Worm (Caenorhabditis elegans) whole organism, L2 larva: ENCODE measurements around the gene M18.3.
A peak's percentile ranks its signal among the peaks of the same experiment; 100 is the strongest.

Source experiments
- C34F6.9 ChIP-seq: fragments of 150-350 bp; optimal IDR thresholded peaks from 2 replicates; lab custom pipeline; 2014; ENCODE audit warnings: missing biosample characterization, missing genetic modification characterization
- F13H6.1 ChIP-seq: sonication (generic microtip); optimal IDR thresholded peaks from 2 replicates; lab custom pipeline; 2016; ENCODE audit warnings: missing genetic modification characterization, missing compliant biosample characterization
- Y55F3AM.14 ChIP-seq: fragments of 200-800 bp; sonication (Bioruptor generic); optimal IDR thresholded peaks from 2 replicates; lab custom pipeline; 2018; ENCODE audit warnings: mild to moderate bottlenecking, missing genetic modification characterization, missing compliant biosample characterization
- ZK546.5 ChIP-seq: sonication (generic microtip); optimal IDR thresholded peaks from 2 replicates; lab custom pipeline; 2017; ENCODE audit warnings: missing biosample characterization, missing genetic modification characterization
- alr-1 ChIP-seq: fragments of 150-350 bp; optimal IDR thresholded peaks from 2 replicates; lab custom pipeline; 2014; ENCODE audit warnings: missing biosample characterization, missing genetic modification characterization
- ama-1 ChIP-seq: fragments of 150-350 bp; optimal IDR thresholded peaks from 2 replicates; lab custom pipeline; 2018; ENCODE audit warnings: inconsistent platforms
- ceh-82 ChIP-seq: fragments of 150-350 bp; optimal IDR thresholded peaks from 2 replicates; lab custom pipeline; 2014; ENCODE audit warnings: missing biosample characterization, missing genetic modification characterization
- crh-2 ChIP-seq: sonication (generic microtip); optimal IDR thresholded peaks from 2 replicates; lab custom pipeline; 2017; ENCODE audit warnings: missing biosample characterization, missing genetic modification characterization
- dmd-4 ChIP-seq: sonication (generic microtip); optimal IDR thresholded peaks from 2 replicates; lab custom pipeline; 2017; ENCODE audit warnings: missing biosample characterization, missing genetic modification characterization
- egl-27 ChIP-seq: sonication (generic microtip); optimal IDR thresholded peaks from 3 replicates; lab custom pipeline; 2017; ENCODE audit warnings: missing biosample characterization, missing genetic modification reagents, missing genetic modification characterization
- elt-1 ChIP-seq: fragments of 150-350 bp; optimal IDR thresholded peaks from 2 replicates; lab custom pipeline; 2014; ENCODE audit warnings: missing biosample characterization, missing genetic modification characterization
- elt-3 ChIP-seq: sonication (generic microtip); optimal IDR thresholded peaks from 2 replicates; lab custom pipeline; 2017; ENCODE audit warnings: missing biosample characterization, missing genetic modification characterization
- fos-1 ChIP-seq: fragments of 150-350 bp; optimal IDR thresholded peaks from 2 replicates; lab custom pipeline; 2014; ENCODE audit warnings: missing biosample characterization, missing genetic modification characterization
- gmeb-1 ChIP-seq: fragments of 150-350 bp; optimal IDR thresholded peaks from 2 replicates; lab custom pipeline; 2014; ENCODE audit warnings: missing biosample characterization, missing genetic modification characterization
- lin-11 ChIP-seq: fragments of 150-350 bp; sonication (generic microtip); optimal IDR thresholded peaks from 2 replicates; lab custom pipeline; 2014; ENCODE audit warnings: missing biosample characterization, missing genetic modification characterization, inconsistent platforms, mixed read lengths
- lin-13 ChIP-seq: fragments of 150-350 bp; optimal IDR thresholded peaks from 2 replicates; lab custom pipeline; 2014; ENCODE audit warnings: missing biosample characterization, missing genetic modification reagents, missing genetic modification characterization
- lin-39 ChIP-seq: fragments of 150-350 bp; optimal IDR thresholded peaks from 2 replicates; lab custom pipeline; 2014; ENCODE audit warnings: missing biosample characterization, missing genetic modification reagents, missing genetic modification characterization
- lsy-2 ChIP-seq, 2 experiments: fragments of 150-350 bp in 1 of 2; sonication (generic microtip) in 1 of 2; optimal IDR thresholded peaks; 2 replicates each; lab custom pipeline; 2014 to 2017; ENCODE audit warnings: missing biosample characterization in 2 of 2, missing genetic modification characterization in 2 of 2
- mab-5 ChIP-seq: fragments of 150-350 bp; optimal IDR thresholded peaks from 2 replicates; lab custom pipeline; 2014; ENCODE audit warnings: missing biosample characterization, missing genetic modification characterization
- mbf-1 ChIP-seq: sonication (generic microtip); optimal IDR thresholded peaks from 2 replicates; lab custom pipeline; 2017; ENCODE audit warnings: missing biosample characterization, missing genetic modification characterization
- mdl-1 ChIP-seq, 2 experiments: fragments of 150-350 bp in 1 of 2; sonication (generic microtip) in 1 of 2; optimal IDR thresholded peaks; 2 replicates each; lab custom pipeline; 2017; ENCODE audit warnings: missing biosample characterization in 2 of 2, missing genetic modification characterization in 2 of 2
- nhr-11 ChIP-seq: fragments of 150-350 bp; optimal IDR thresholded peaks from 2 replicates; lab custom pipeline; 2014; ENCODE audit warnings: missing biosample characterization, missing genetic modification characterization
- nhr-129 ChIP-seq: fragments of 150-350 bp; optimal IDR thresholded peaks from 2 replicates; lab custom pipeline; 2014; ENCODE audit warnings: missing biosample characterization, missing genetic modification characterization
- nhr-21 ChIP-seq: fragments of 150-350 bp; optimal IDR thresholded peaks from 2 replicates; lab custom pipeline; 2014; ENCODE audit warnings: missing biosample characterization, missing genetic modification characterization
- nhr-23 ChIP-seq: fragments of 150-350 bp; optimal IDR thresholded peaks from 2 replicates; lab custom pipeline; 2014; ENCODE audit warnings: missing biosample characterization, missing genetic modification reagents, missing genetic modification characterization
- nhr-25 ChIP-seq: fragments of 150-350 bp; sonication (generic microtip); optimal IDR thresholded peaks from 3 replicates; lab custom pipeline; 2014; ENCODE audit warnings: missing biosample characterization, missing genetic modification characterization
- nhr-6 ChIP-seq: fragments of 150-350 bp; optimal IDR thresholded peaks from 2 replicates; lab custom pipeline; 2014; ENCODE audit warnings: missing biosample characterization, missing genetic modification characterization
- sem-4 ChIP-seq: fragments of 150-350 bp; optimal IDR thresholded peaks from 2 replicates; lab custom pipeline; 2014; ENCODE audit warnings: missing biosample characterization, missing genetic modification reagents, missing genetic modification characterization
- sma-3 ChIP-seq: sonication (generic microtip); optimal IDR thresholded peaks from 2 replicates; lab custom pipeline; 2016; ENCODE audit warnings: missing genetic modification reagents, missing genetic modification characterization, missing compliant biosample characterization
- sma-9 ChIP-seq, 2 experiments: fragments of 150-350 bp in 1 of 2; sonication (generic microtip) in 1 of 2; optimal IDR thresholded peaks; 2 replicates each; lab custom pipeline; 2014 to 2016; ENCODE audit warnings: missing genetic modification characterization in 2 of 2, mild to moderate bottlenecking in 1 of 2, missing biosample characterization in 1 of 2, missing compliant biosample characterization in 1 of 2, missing genetic modification reagents in 1 of 2, moderate library complexity in 1 of 2
- snpc-4 ChIP-seq: fragments of 150-350 bp; optimal IDR thresholded peaks from 2 replicates; lab custom pipeline; 2014; ENCODE audit warnings: missing biosample characterization, missing genetic modification characterization
- unc-39 ChIP-seq: fragments of 150-350 bp; optimal IDR thresholded peaks from 2 replicates; lab custom pipeline; 2014; ENCODE audit warnings: missing biosample characterization, missing genetic modification characterization
- unc-55 ChIP-seq: fragments of 150-350 bp; sonication (generic microtip); optimal IDR thresholded peaks from 3 replicates; lab custom pipeline; 2014; ENCODE audit warnings: missing biosample characterization, missing genetic modification reagents, missing genetic modification characterization
- zag-1 ChIP-seq: fragments of 150-350 bp; optimal IDR thresholded peaks from 2 replicates; lab custom pipeline; 2014; ENCODE audit warnings: missing biosample characterization, missing genetic modification characterization
- ztf-1 ChIP-seq: fragments of 200-800 bp; sonication (Bioruptor generic); conservative IDR thresholded peaks from 2 replicates; pipeline ENCODE4 v1.3.6; 2022; ENCODE audit warnings: missing genetic modification characterization, missing compliant biosample characterization

The M18.3 gene

ce11 chrIV:12078907-12079523, 26.6 kb upstream of the M18.3 start, which contains the start of gene lex-1:
lex-1 (plus strand) TSS chrIV:12079473.
- no peak for TF ChIP-seq elt-3
- no peak for TF ChIP-seq nhr-21 (tag; lab: Kevin White, UChicago)
- TF ChIP-seq lin-11: no peak
- TF ChIP-seq nhr-11 (tag; lab: Kevin White, UChicago): no peak
- TF ChIP-seq gmeb-1 (tag; lab: Kevin White, UChicago): peak; percentile 66
- TF ChIP-seq unc-55: peak; percentile 72
- peak in 1 of 2 experiments; percentile 37 for TF ChIP-seq mdl-1 (tag; optimal IDR thresholded peaks at IDR 0.05; lab: Kevin White, UChicago)
- peak; percentile 26 for TF ChIP-seq fos-1 (tag; lab: Kevin White, UChicago)
- TF ChIP-seq alr-1: no peak
- no peak for TF ChIP-seq unc-39
- no peak for TF ChIP-seq mbf-1 (tag; lab: Kevin White, UChicago)
- no peak for TF ChIP-seq F13H6.1
- TF ChIP-seq crh-2 (tag; lab: Kevin White, UChicago): peak; percentile 10
- TF ChIP-seq nhr-6 (tag; lab: Kevin White, UChicago): no peak
- no peak for TF ChIP-seq elt-1 (tag; lab: Kevin White, UChicago)
- TF ChIP-seq sma-3 (GFP tag; lab: Kevin White, UChicago): no peak
- no peak for TF ChIP-seq snpc-4 (tag; lab: Kevin White, UChicago)
- peak in 1 of 2 experiments; percentile 66 for TF ChIP-seq lsy-2 (tag; optimal IDR thresholded peaks at IDR 0.05; lab: Kevin White, UChicago)
- TF ChIP-seq lin-13 (GFP tag; lab: Kevin White, UChicago): peak; percentile 34
- no peak for TF ChIP-seq nhr-23 (tag; lab: Kevin White, UChicago)
- TF ChIP-seq zag-1: no peak
- no peak for TF ChIP-seq nhr-25 (tag; lab: Kevin White, UChicago)
- peak; percentile 71 for TF ChIP-seq nhr-129 (tag; lab: Kevin White, UChicago)
- TF ChIP-seq sma-9 (GFP tag; optimal IDR thresholded peaks at IDR 0.05; lab: Kevin White, UChicago): no peak
- TF ChIP-seq sma-9 (tag; optimal IDR thresholded peaks at IDR 0.05; lab: Kevin White, UChicago): no peak
- TF ChIP-seq ceh-82: no peak
- no peak for TF ChIP-seq lin-39 (tag; lab: Kevin White, UChicago)
- TF ChIP-seq ZK546.5 (tag; lab: Kevin White, UChicago): no peak
- no peak for TF ChIP-seq egl-27 (tag; lab: Kevin White, UChicago)
- peak; percentile 60 for TF ChIP-seq C34F6.9 (tag; lab: Kevin White, UChicago)

ce11 chrIV:12080807-12081206, 24.9 kb upstream of the M18.3 start:
- no peak for TF ChIP-seq mbf-1 (tag; lab: Kevin White, UChicago)
- TF ChIP-seq ceh-82: no peak
- TF ChIP-seq gmeb-1 (tag; lab: Kevin White, UChicago): no peak
- TF ChIP-seq lsy-2 (tag; optimal IDR thresholded peaks at IDR 0.05; lab: Kevin White, UChicago): no peak
- TF ChIP-seq C34F6.9 (tag; lab: Kevin White, UChicago): no peak
- TF ChIP-seq lin-11: no peak
- TF ChIP-seq ama-1: no peak
- TF ChIP-seq ztf-1 (GFP tag; lab: Robert Waterston, UW): no peak
- no peak for TF ChIP-seq Y55F3AM.14
- TF ChIP-seq elt-3: no peak
- TF ChIP-seq snpc-4 (tag; lab: Kevin White, UChicago): no peak
- TF ChIP-seq unc-55: no peak
- TF ChIP-seq nhr-23 (tag; lab: Kevin White, UChicago): no peak
- TF ChIP-seq dmd-4 (tag; lab: Kevin White, UChicago): no peak
- TF ChIP-seq F13H6.1: no peak
- no peak for TF ChIP-seq zag-1
- no peak for TF ChIP-seq sem-4

DNA sequence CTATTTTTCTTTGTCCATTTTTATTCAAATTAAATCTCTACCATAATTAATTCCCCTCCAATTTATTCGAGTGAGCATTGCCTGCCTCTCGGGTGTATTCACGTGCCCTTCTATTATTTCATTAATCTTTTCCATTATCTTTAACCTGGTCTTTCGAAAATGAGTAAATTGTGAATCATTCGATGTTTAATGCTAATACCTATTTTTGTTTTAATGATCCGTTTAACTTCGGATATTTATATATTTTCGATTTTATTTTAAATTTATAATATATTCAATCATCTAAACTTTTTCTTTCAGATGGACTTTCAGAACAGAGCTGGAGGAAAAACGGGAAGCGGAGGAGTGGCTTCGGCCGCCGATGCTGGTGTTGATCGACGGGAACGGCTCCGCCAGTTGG, 21.5 kb upstream of the M18.3 start, which contains the start of gene repo-1:
repo-1 (plus strand) TSS at position 301 of the 400 bp plus-strand sequence.
- no peak for TF ChIP-seq gmeb-1 (tag; lab: Kevin White, UChicago)
- no peak for TF ChIP-seq nhr-11 (tag; lab: Kevin White, UChicago)
- no peak for TF ChIP-seq unc-55
- no peak for TF ChIP-seq mab-5

DNA sequence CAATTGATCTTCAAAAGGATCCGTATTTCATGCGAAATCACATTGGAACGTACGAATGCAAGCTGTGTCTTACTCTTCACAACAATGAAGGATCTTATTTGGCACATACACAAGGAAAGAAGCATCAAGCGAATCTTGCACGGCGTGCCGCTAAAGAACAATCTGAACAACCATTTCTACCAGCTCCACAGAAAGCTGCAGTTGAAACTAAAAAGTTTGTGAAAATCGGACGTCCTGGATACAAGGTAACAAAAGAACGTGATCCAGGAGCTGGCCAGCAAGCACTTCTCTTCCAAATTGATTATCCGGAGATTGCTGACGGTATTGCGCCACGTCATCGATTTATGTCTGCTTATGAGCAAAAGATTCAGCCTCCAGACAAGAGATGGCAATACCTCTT, 21.1 kb upstream of the M18.3 start:
- TF ChIP-seq lsy-2 (tag; optimal IDR thresholded peaks at IDR 0.05; lab: Kevin White, UChicago) (no peak), nhr-129 (tag; lab: Kevin White, UChicago) (peak; percentile 3)
